Worm (Caenorhabditis elegans): ENCODE measurements around the gene F55C9.3.

DNA sequence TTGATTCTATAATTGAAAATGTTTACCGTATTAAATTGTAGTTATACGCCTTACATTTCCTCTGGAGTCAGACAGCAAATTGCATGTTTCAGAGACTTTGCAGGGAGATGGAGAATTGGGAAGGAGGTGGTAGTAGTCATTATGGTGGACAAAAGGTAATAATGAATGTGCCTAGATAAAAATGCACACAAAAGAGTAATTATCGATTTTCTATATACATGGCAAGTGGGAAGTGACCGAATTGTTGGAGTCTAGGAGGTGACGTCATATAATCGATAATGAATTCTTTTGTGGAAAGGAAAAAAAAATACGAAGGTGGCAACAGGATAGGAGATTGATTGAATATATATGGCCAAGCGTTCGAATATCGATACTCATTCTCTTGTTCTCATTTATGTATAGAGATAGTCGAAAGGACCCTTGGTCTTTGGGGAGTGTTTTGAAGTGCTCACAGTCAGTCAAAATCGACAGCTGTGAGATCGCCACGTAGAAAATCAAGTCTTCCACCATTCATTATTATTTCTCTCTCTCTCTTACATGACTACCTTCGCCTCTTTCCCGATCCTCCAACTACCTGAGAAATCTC, 15.7 kb upstream of the F55C9.3 start, which contains the start of the genes fbxb-63 and fbxb-61:
- TF ChIP-seq pha-4 (tag; optimal IDR thresholded peaks at IDR 0.05) = no peak
- TF ChIP-seq ham-2 (GFP tag; optimal IDR thresholded peaks at IDR 0.05) = no peak
- no peak for TF ChIP-seq lin-13 (tag; optimal IDR thresholded peaks at IDR 0.05)
- TF ChIP-seq elt-3 (tag; optimal IDR thresholded peaks at IDR 0.05) = no peak
- TF ChIP-seq unc-39 (tag; optimal IDR thresholded peaks at IDR 0.05) = no peak
- TF ChIP-seq snpc-4 (tag; optimal IDR thresholded peaks at IDR 0.05) = no peak
- TF ChIP-seq nhr-237 (tag; optimal IDR thresholded peaks at IDR 0.05) = no peak
- no peak for TF ChIP-seq nhr-76 (tag; optimal IDR thresholded peaks at IDR 0.05)
- no peak for TF ChIP-seq nhr-12 (tag; optimal IDR thresholded peaks at IDR 0.05)
- no peak for TF ChIP-seq lsy-2 (tag; optimal IDR thresholded peaks at IDR 0.05)

All from whole organism, mixed stage, embryonic.